Worm (Caenorhabditis elegans): Measurements from ENCODE around the gene ndub-6.

The ndub-6 gene

DNA sequence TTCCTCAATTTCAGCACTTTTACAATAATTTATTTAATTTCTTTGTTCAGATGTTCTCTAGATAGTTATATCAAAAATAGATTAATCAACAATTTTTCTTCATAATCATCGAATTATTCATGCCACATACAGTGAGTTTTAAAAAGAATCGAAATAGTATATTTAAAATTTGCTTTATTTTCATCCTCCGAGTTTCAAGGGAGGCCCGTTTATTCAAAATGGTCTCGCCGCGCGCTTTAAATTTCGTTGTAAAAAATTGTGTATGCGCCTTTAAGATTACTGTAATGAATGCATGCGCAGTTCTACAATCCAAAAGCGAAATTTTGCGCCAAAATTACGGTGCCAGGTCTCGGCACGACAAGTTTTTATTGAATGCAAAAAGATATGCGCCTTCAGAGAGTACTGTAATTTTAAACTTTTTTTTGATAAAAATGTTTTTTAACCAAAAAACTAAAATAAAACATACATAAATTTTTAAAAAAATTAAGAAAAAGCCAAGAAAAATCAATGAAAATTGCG is 7.7 kb downstream of the ndub-6 start, which contains the start of gene ZK792.1 (continued):
- TF ChIP-seq ztf-6 (GFP tag; IDR thresholded peaks at IDR 0.05) = no peak
- no peak for TF ChIP-seq rec-8 (tag; optimal IDR thresholded peaks at IDR 0.05)
- TF ChIP-seq atf-7 (tag; optimal IDR thresholded peaks at IDR 0.05) = no peak
- TF ChIP-seq F39B2.1 (GFP tag; IDR thresholded peaks at IDR 0.05) = no peak
- TF ChIP-seq nhr-27 (tag; optimal IDR thresholded peaks at IDR 0.05) = no peak
- TF ChIP-seq gei-17 (GFP tag; optimal IDR thresholded peaks at IDR 0.05) = no peak
- TF ChIP-seq fkh-3 (tag; optimal IDR thresholded peaks at IDR 0.05) = no peak
- no peak for TF ChIP-seq akir-1 (GFP tag; optimal IDR thresholded peaks at IDR 0.05)
- TF ChIP-seq ekl-4 (GFP tag; IDR thresholded peaks at IDR 0.05) = no peak
- TF ChIP-seq egl-18 (GFP tag; IDR thresholded peaks at IDR 0.05) = no peak
- no peak for TF ChIP-seq unc-130 (GFP tag; optimal IDR thresholded peaks at IDR 0.05)
- no peak for TF ChIP-seq nhr-80 (tag; optimal IDR thresholded peaks at IDR 0.05)
- no peak for TF ChIP-seq ztf-28 (GFP tag; IDR thresholded peaks at IDR 0.05)
- TF ChIP-seq lin-54 (GFP tag; optimal IDR thresholded peaks at IDR 0.05) = no peak
- no peak for TF ChIP-seq B0261.1 (tag; optimal IDR thresholded peaks at IDR 0.05)
- no peak for TF ChIP-seq ztf-25 (GFP tag; IDR thresholded peaks at IDR 0.05)
- TF ChIP-seq snpc-4 (GFP tag; optimal IDR thresholded peaks at IDR 0.05) = no peak
- TF ChIP-seq snpc-4 (tag; optimal IDR thresholded peaks at IDR 0.05) = no peak
- peak; percentile 76 for TF ChIP-seq ceh-91 (GFP tag; IDR thresholded peaks at IDR 0.05)
- peak; percentile 69 for TF ChIP-seq F33H1.4 (GFP tag; IDR thresholded peaks at IDR 0.05)
- TF ChIP-seq madf-8 (GFP tag; conservative IDR thresholded peaks at IDR 0.05) = peak; percentile 59
- no peak for TF ChIP-seq ceh-58 (GFP tag; IDR thresholded peaks at IDR 0.05)
- TF ChIP-seq ztf-22 (GFP tag; optimal IDR thresholded peaks at IDR 0.05) = no peak
- no peak for TF ChIP-seq nhr-120 (GFP tag; IDR thresholded peaks at IDR 0.05)

DNA sequence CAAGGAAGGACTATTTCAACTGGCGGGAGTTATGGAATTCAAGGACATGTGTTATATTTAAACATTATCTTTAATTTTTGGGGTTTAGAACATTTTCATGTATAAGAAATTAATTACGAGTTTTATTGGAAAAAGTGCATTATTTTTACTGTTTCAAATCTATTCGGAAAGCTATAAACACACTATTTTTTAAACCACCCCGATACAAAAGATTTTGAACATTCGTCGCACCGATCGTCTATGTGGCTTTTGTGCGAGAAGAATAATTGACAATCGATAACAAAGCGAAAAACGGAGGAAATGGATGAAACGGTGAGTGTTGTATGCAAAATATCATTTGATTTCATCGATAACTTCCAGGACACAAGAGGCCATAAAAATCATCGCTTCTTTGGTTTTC is 12.8 kb downstream of the ndub-6 start, which contains the start of gene ZK809.9:
Gene ZK809.9 (plus strand): TSS at position 301 of the 400 bp plus-strand sequence.
- TF ChIP-seq pha-4 (tag; optimal IDR thresholded peaks at IDR 0.05) = no peak
- TF ChIP-seq sea-2 (GFP tag; IDR thresholded peaks at IDR 0.05) = no peak
- no peak for TF ChIP-seq nfyb-1 (GFP tag; IDR thresholded peaks at IDR 0.05)
- no peak for TF ChIP-seq die-1 (tag; optimal IDR thresholded peaks at IDR 0.05)
- no peak for TF ChIP-seq efl-1 (GFP tag; optimal IDR thresholded peaks at IDR 0.05)
- no peak for TF ChIP-seq lin-26 (GFP tag; IDR thresholded peaks at IDR 0.05)
- no peak for TF ChIP-seq cebp-1 (GFP tag; IDR thresholded peaks at IDR 0.05)
- TF ChIP-seq cebp-1 (tag; optimal IDR thresholded peaks at IDR 0.05) = no peak
- no peak for TF ChIP-seq rec-8 (tag; optimal IDR thresholded peaks at IDR 0.05)
- no peak for TF ChIP-seq tbp1 (GFP tag; optimal IDR thresholded peaks at IDR 0.05)
- TF ChIP-seq snpc-3.4 (tag; optimal IDR thresholded peaks at IDR 0.05) = no peak
- TF ChIP-seq athp-1 (tag; optimal IDR thresholded peaks at IDR 0.05) = no peak
- TF ChIP-seq Y53G8AR.9 (GFP tag; conservative IDR thresholded peaks at IDR 0.05) = no peak
- no peak for TF ChIP-seq F22D6.2 (tag; optimal IDR thresholded peaks at IDR 0.05)
- TF ChIP-seq Y79H2A.3 (GFP tag; conservative IDR thresholded peaks at IDR 0.05) = no peak
- no peak for TF ChIP-seq ztf-18 (tag; optimal IDR thresholded peaks at IDR 0.05)
- no peak for TF ChIP-seq Y95B8A.8 (GFP tag; IDR thresholded peaks at IDR 0.05)
- no peak for TF ChIP-seq let-526 (GFP tag; IDR thresholded peaks at IDR 0.05)
- TF ChIP-seq unc-62 (GFP tag; optimal IDR thresholded peaks at IDR 0.05) = no peak
- no peak for TF ChIP-seq ets-4 (GFP tag; optimal IDR thresholded peaks at IDR 0.05)

All from whole organism, young adult.